Fruit fly (Drosophila melanogaster): Measurements from ENCODE around the gene CG31473.
A peak's percentile ranks its signal among the peaks of the same experiment; 100 is the strongest.

The CG31473 gene

dm6 chr3R:7793855-7794254, 17.8 kb upstream of the CG31473 start, which contains the start of gene CG2641:
Gene CG2641, plus strand, starts transcription at chr3R:7794069.
- TF ChIP-seq woc (GFP tag; optimal IDR thresholded peaks at IDR 0.05): no peak
- TF ChIP-seq psq (GFP tag; optimal IDR thresholded peaks at IDR 0.05): no peak
- TF ChIP-seq Sp1 (GFP tag; optimal IDR thresholded peaks at IDR 0.05): peak; percentile 48
- no peak for TF ChIP-seq lola (GFP tag; optimal IDR thresholded peaks at IDR 0.05)
- TF ChIP-seq jim (GFP tag; optimal IDR thresholded peaks at IDR 0.05): no peak
- TF ChIP-seq Rel (GFP tag; optimal IDR thresholded peaks at IDR 0.05): peak; percentile 95
- no peak for TF ChIP-seq Rel (tag; optimal IDR thresholded peaks at IDR 0.05)
- TF ChIP-seq Dif (GFP tag; optimal IDR thresholded peaks at IDR 0.05; ENCODE audit: partially characterized antibody): peak; percentile 38
- TF ChIP-seq N (GFP tag; optimal IDR thresholded peaks at IDR 0.05): no peak
- TF ChIP-seq Jra (GFP tag; optimal IDR thresholded peaks at IDR 0.05): no peak
- no peak for TF ChIP-seq ey (GFP tag; optimal IDR thresholded peaks at IDR 0.05)
- TF ChIP-seq br (GFP tag; optimal IDR thresholded peaks at IDR 0.05): no peak
- TF ChIP-seq Hr83 (GFP tag; optimal IDR thresholded peaks at IDR 0.05; ENCODE audit: poor library complexity, severe bottlenecking): no peak
- no peak for TF ChIP-seq CG9705 (GFP tag; optimal IDR thresholded peaks at IDR 0.05)
- TF ChIP-seq GATAd (GFP tag; optimal IDR thresholded peaks at IDR 0.05): no peak
- peak; percentile 58 for TF ChIP-seq sage (GFP tag; optimal IDR thresholded peaks at IDR 0.05)
- peak; percentile 36 for TF ChIP-seq CG32264 (GFP tag; optimal IDR thresholded peaks at IDR 0.05)
- no peak for TF ChIP-seq Hr78 (GFP tag; optimal IDR thresholded peaks at IDR 0.05)
- no peak for TF ChIP-seq rgr (GFP tag; optimal IDR thresholded peaks at IDR 0.05)
- no peak for TF ChIP-seq HLH106 (tag; optimal IDR thresholded peaks at IDR 0.05)
- peak in 1 of 2 experiments; percentile 80 for TF ChIP-seq foxo (GFP tag; optimal IDR thresholded peaks at IDR 0.05)
- no peak for TF ChIP-seq Dfd (GFP tag; optimal IDR thresholded peaks at IDR 0.05)
- TF ChIP-seq sv (GFP tag; optimal IDR thresholded peaks at IDR 0.05): no peak
- no peak for TF ChIP-seq dmrt93B (GFP tag; optimal IDR thresholded peaks at IDR 0.05)
- TF ChIP-seq Vsx2 (GFP tag; optimal IDR thresholded peaks at IDR 0.05; ENCODE audit: partially characterized antibody): peak; percentile 16
- peak; percentile 34 for TF ChIP-seq brk (GFP tag; optimal IDR thresholded peaks at IDR 0.05)
- peak; percentile 92 for TF ChIP-seq CrebA (GFP tag; optimal IDR thresholded peaks at IDR 0.05; ENCODE audit: borderline replicate concordance)
- TF ChIP-seq Mio (GFP tag; optimal IDR thresholded peaks at IDR 0.05): no peak
- no peak for TF ChIP-seq pan (optimal IDR thresholded peaks at IDR 0.05)
- no peak for TF ChIP-seq fru (GFP tag; optimal IDR thresholded peaks at IDR 0.05)

- TF ChIP-seq Vsx2 (GFP tag; optimal IDR thresholded peaks at IDR 0.05; ENCODE audit: partially characterized antibody): no peak
- TF ChIP-seq dsf (GFP tag; optimal IDR thresholded peaks at IDR 0.05; ENCODE audit: borderline replicate concordance): no peak
- no peak for TF ChIP-seq rgr (GFP tag; optimal IDR thresholded peaks at IDR 0.05)
These were observed 13.1 kb upstream of the CG31473 start, which contains the start of gene CG18744 for dm6 chr3R:7798525-7798924. Gene CG18744, minus strand, starts transcription at chr3R:7798771.

dm6 chr3R:7802693-7803092, 8.9 kb upstream of the CG31473 start, which contains the start of gene CG3014:
Gene CG3014, minus strand, starts transcription at chr3R:7802793.
- TF ChIP-seq Dfd (GFP tag; optimal IDR thresholded peaks at IDR 0.05) (no peak), CG9705 (GFP tag; optimal IDR thresholded peaks at IDR 0.05) (no peak), br (GFP tag; optimal IDR thresholded peaks at IDR 0.05) (no peak), sage (GFP tag; optimal IDR thresholded peaks at IDR 0.05) (no peak), Hr83 (GFP tag; optimal IDR thresholded peaks at IDR 0.05; ENCODE audit: poor library complexity, severe bottlenecking) (no peak), Myc (optimal IDR thresholded peaks at IDR 0.05) (no peak)

dm6 chr3R:7804332-7804731, 7.3 kb upstream of the CG31473 start, which contains the start of gene CG18268:
Gene CG18268, minus strand, starts transcription at chr3R:7804432.
- TF ChIP-seq HLH106 (tag; optimal IDR thresholded peaks at IDR 0.05): no peak
- TF ChIP-seq Hr78 (GFP tag; optimal IDR thresholded peaks at IDR 0.05): no peak
- TF ChIP-seq Sp1 (GFP tag; optimal IDR thresholded peaks at IDR 0.05): no peak
- TF ChIP-seq N (GFP tag; optimal IDR thresholded peaks at IDR 0.05): no peak
- no peak for TF ChIP-seq OdsH (GFP tag; optimal IDR thresholded peaks at IDR 0.05)
- TF ChIP-seq Mio (GFP tag; optimal IDR thresholded peaks at IDR 0.05): no peak
- no peak for TF ChIP-seq Rel (GFP tag; optimal IDR thresholded peaks at IDR 0.05)
- no peak for TF ChIP-seq Rel (tag; optimal IDR thresholded peaks at IDR 0.05)
- no peak for TF ChIP-seq CrebA (GFP tag; optimal IDR thresholded peaks at IDR 0.05; ENCODE audit: borderline replicate concordance)
- no peak for TF ChIP-seq sage (GFP tag; optimal IDR thresholded peaks at IDR 0.05)
- TF ChIP-seq brk (GFP tag; optimal IDR thresholded peaks at IDR 0.05): no peak
- TF ChIP-seq woc (GFP tag; optimal IDR thresholded peaks at IDR 0.05): no peak
- no peak for TF ChIP-seq pan (optimal IDR thresholded peaks at IDR 0.05)
- TF ChIP-seq usp (GFP tag; optimal IDR thresholded peaks at IDR 0.05): no peak
- TF ChIP-seq lola (GFP tag; optimal IDR thresholded peaks at IDR 0.05): no peak

All from whole organism, wandering third instar larva.